Fruit fly (Drosophila melanogaster) whole organism, embryonic: ENCODE results near the gene Ppn.

ENCODE experiments used
- Bteb2 ChIP-seq: fragments of 200-800 bp; sonication (Bioruptor generic); optimal IDR thresholded peaks from 2 replicates; lab custom pipeline; 2016; ENCODE audit warnings: missing biosample characterization, missing genetic modification characterization
- C15 ChIP-seq: fragments of 200-800 bp; sonication (Bioruptor generic); IDR thresholded peaks from 3 replicates; pipeline ENCODE4 v1.3.6; 2022; ENCODE audit warnings: missing biosample characterization, missing genetic modification characterization
- CG11398 ChIP-seq: fragments of 200-800 bp; sonication (Bioruptor generic); optimal IDR thresholded peaks from 2 replicates; lab custom pipeline; 2016; ENCODE audit warnings: missing biosample characterization, missing genetic modification characterization
- CG13296 ChIP-seq: fragments of 200-800 bp; sonication (Bioruptor generic); optimal IDR thresholded peaks from 3 replicates; lab custom pipeline; 2018; ENCODE audit warnings: missing biosample characterization, mild to moderate bottlenecking, missing genetic modification characterization
- CG14441 ChIP-seq: fragments of 200-800 bp; sonication (Bioruptor generic); IDR thresholded peaks from 2 replicates; pipeline ENCODE4 v1.3.6; 2022; ENCODE audit warnings: missing biosample characterization, missing genetic modification characterization
- CG14860 ChIP-seq: fragments of 200-800 bp; sonication (Bioruptor generic); IDR thresholded peaks from 3 replicates; pipeline ENCODE4 v1.3.6; 2022; ENCODE audit warnings: missing biosample characterization, missing genetic modification characterization; ENCODE audit not compliant: partially characterized antibody
- CG14965 ChIP-seq: fragments of 200-800 bp; sonication (Bioruptor generic); optimal IDR thresholded peaks from 2 replicates; lab custom pipeline; 2016; ENCODE audit warnings: missing biosample characterization, missing genetic modification characterization, borderline replicate concordance
- CG18011 ChIP-seq: fragments of 200-800 bp; sonication (Bioruptor generic); optimal IDR thresholded peaks from 2 replicates; lab custom pipeline; 2017; ENCODE audit warnings: missing biosample characterization, missing genetic modification characterization, mild to moderate bottlenecking, moderate library complexity, missing genotype
- CG2712 ChIP-seq: fragments of 200-800 bp; optimal IDR thresholded peaks from 3 replicates; lab custom pipeline; 2019; ENCODE audit warnings: missing biosample characterization, mild to moderate bottlenecking, missing genetic modification characterization, moderate library complexity
- CG2875 ChIP-seq: fragments of 200-800 bp; sonication (Bioruptor generic); optimal IDR thresholded peaks from 2 replicates; lab custom pipeline; 2017; ENCODE audit warnings: missing biosample characterization, mild to moderate bottlenecking, missing genetic modification characterization, missing genetic modification reagents
- CG30020 ChIP-seq: fragments of 200-800 bp; optimal IDR thresholded peaks from 2 replicates; lab custom pipeline; 2019; ENCODE audit warnings: missing biosample characterization, mild to moderate bottlenecking, missing genetic modification characterization, moderate library complexity
- CG7928 ChIP-seq: fragments of 200-800 bp; sonication (Bioruptor generic); optimal IDR thresholded peaks from 2 replicates; lab custom pipeline; 2017; ENCODE audit warnings: missing biosample characterization, mild to moderate bottlenecking, missing genetic modification characterization
- CG7963 ChIP-seq: fragments of 200-800 bp; sonication (Bioruptor generic); IDR thresholded peaks from 3 replicates; pipeline ENCODE4 v1.3.6; 2022; ENCODE audit warnings: missing biosample characterization, missing genetic modification characterization; ENCODE audit not compliant: partially characterized antibody
- CG8944 ChIP-seq: fragments of 200-800 bp; sonication (Bioruptor generic); optimal IDR thresholded peaks from 3 replicates; lab custom pipeline; 2016; ENCODE audit warnings: missing biosample characterization, missing genetic modification characterization
- CHES-1-like ChIP-seq: fragments of 200-800 bp; sonication (Bioruptor generic); optimal IDR thresholded peaks from 2 replicates; lab custom pipeline; 2016; ENCODE audit warnings: missing biosample characterization, missing genetic modification characterization
- Dbx ChIP-seq: fragments of 200-800 bp; sonication (Bioruptor generic); IDR thresholded peaks from 3 replicates; pipeline ENCODE4 v1.3.6; 2022; ENCODE audit warnings: missing biosample characterization, missing genetic modification characterization
- Dek ChIP-seq: fragments of 200-800 bp; sonication (Bioruptor generic); optimal IDR thresholded peaks from 3 replicates; lab custom pipeline; 2019; ENCODE audit warnings: missing biosample characterization, mild to moderate bottlenecking, missing genetic modification characterization, moderate library complexity
- Hmx ChIP-seq: fragments of 200-800 bp; sonication (Bioruptor generic); optimal IDR thresholded peaks from 2 replicates; lab custom pipeline; 2016; ENCODE audit warnings: missing biosample characterization, missing genetic modification characterization
- Hr78 ChIP-seq, 2 experiments: fragments of 200-800 bp in 1 of 2; fragments of >200 bp in 1 of 2; sonication (Bioruptor generic) in 1 of 2; optimal IDR thresholded peaks; 2 replicates each; lab custom pipeline; 2017 to 2019; ENCODE audit warnings: missing biosample characterization in 2 of 2, missing genetic modification characterization in 2 of 2, mild to moderate bottlenecking in 1 of 2, moderate library complexity in 1 of 2
- Hsf ChIP-seq: fragments of 200-800 bp; sonication (Bioruptor generic); optimal IDR thresholded peaks from 3 replicates; lab custom pipeline; 2016; ENCODE audit warnings: missing biosample characterization, missing genetic modification characterization
- Lhr ChIP-seq: fragments of 200-800 bp; sonication (Bioruptor generic); optimal IDR thresholded peaks from 3 replicates; lab custom pipeline; 2017; ENCODE audit warnings: mild to moderate bottlenecking, missing biosample characterization, missing genetic modification reagents, missing genetic modification characterization
- MBD-R2 ChIP-seq: fragments of 200-800 bp; sonication (Bioruptor generic); IDR thresholded peaks from 2 replicates; pipeline ENCODE4 v1.3.6; 2022; ENCODE audit warnings: missing biosample characterization, missing genetic modification characterization
- Max ChIP-seq: fragments of 200-800 bp; sonication (Bioruptor generic); optimal IDR thresholded peaks from 2 replicates; lab custom pipeline; 2016; ENCODE audit warnings: missing biosample characterization, mild to moderate bottlenecking, missing genetic modification characterization
- Mrtf ChIP-seq: fragments of 200-800 bp; sonication (Bioruptor generic); IDR thresholded peaks from 3 replicates; pipeline ENCODE4 v1.3.6; 2022; ENCODE audit warnings: missing biosample characterization, missing genetic modification characterization
- Nf-YB ChIP-seq: fragments of 200-800 bp; sonication (Bioruptor generic); optimal IDR thresholded peaks from 3 replicates; lab custom pipeline; 2019; ENCODE audit warnings: missing biosample characterization, mild to moderate bottlenecking, missing genetic modification characterization, moderate library complexity
- Taf1 ChIP-seq: fragments of 200-800 bp; sonication (Bioruptor generic); IDR thresholded peaks from 2 replicates; pipeline ENCODE4 v1.3.6; 2022; ENCODE audit warnings: missing biosample characterization, missing genetic modification characterization
- Trl ChIP-seq, 3 experiments: fragments of >200 bp in 2 of 3; fragments of 200-800 bp in 1 of 3; sonication (Bioruptor generic) in 1 of 3; optimal IDR thresholded peaks; 2 replicates in 1 of 3; 3 replicates in 2 of 3; lab custom pipeline; 2016 to 2017; ENCODE audit warnings: missing biosample characterization in 1 of 3, missing genetic modification characterization in 1 of 3
- aop ChIP-seq: fragments of 200-800 bp; sonication (Bioruptor generic); IDR thresholded peaks from 2 replicates; pipeline ENCODE4 v1.3.6; 2022; ENCODE audit warnings: missing biosample characterization, missing genetic modification characterization
- ase ChIP-seq: fragments of 200-800 bp; sonication (Bioruptor generic); IDR thresholded peaks from 3 replicates; pipeline ENCODE4 v1.3.6; 2022; ENCODE audit warnings: missing biosample characterization, missing genetic modification characterization
- az2 ChIP-seq: fragments of 200-800 bp; sonication (Bioruptor generic); optimal IDR thresholded peaks from 3 replicates; lab custom pipeline; 2016; ENCODE audit warnings: missing biosample characterization, missing genetic modification characterization
- corto ChIP-seq: fragments of 200-800 bp; sonication (Bioruptor generic); optimal IDR thresholded peaks from 2 replicates; lab custom pipeline; 2016; ENCODE audit warnings: missing biosample characterization, mild to moderate bottlenecking, missing genetic modification characterization, moderate library complexity
- crp ChIP-seq, 2 experiments: fragments of 200-800 bp; sonication (Bioruptor generic); optimal IDR thresholded peaks; 2 replicates in 1 of 2; 3 replicates in 1 of 2; lab custom pipeline; 2017; ENCODE audit warnings: missing biosample characterization in 2 of 2, missing genetic modification characterization in 2 of 2, mild to moderate bottlenecking in 1 of 2, moderate library complexity in 1 of 2
- emc ChIP-seq: fragments of 200-800 bp; sonication (Bioruptor generic); optimal IDR thresholded peaks from 2 replicates; lab custom pipeline; 2016; ENCODE audit warnings: missing biosample characterization, missing genetic modification characterization
- fru ChIP-seq: fragments of >200 bp; optimal IDR thresholded peaks from 2 replicates; lab custom pipeline; 2017
- gce ChIP-seq: fragments of 200-800 bp; sonication (Bioruptor generic); IDR thresholded peaks from 3 replicates; pipeline ENCODE4 v1.3.6; 2022; ENCODE audit warnings: missing biosample characterization, missing genetic modification characterization
- gsb-n ChIP-seq: fragments of 200-800 bp; sonication (Bioruptor generic); optimal IDR thresholded peaks from 3 replicates; lab custom pipeline; 2018; ENCODE audit warnings: missing biosample characterization, mild to moderate bottlenecking, missing genetic modification characterization
- ham ChIP-seq: fragments of 200-800 bp; sonication (Bioruptor generic); IDR thresholded peaks from 2 replicates; pipeline ENCODE4 v1.3.6; 2022; ENCODE audit warnings: missing biosample characterization, missing genetic modification characterization
- her ChIP-seq: fragments of 200-800 bp; sonication (Bioruptor generic); optimal IDR thresholded peaks from 2 replicates; lab custom pipeline; 2016; ENCODE audit warnings: missing biosample characterization, missing genetic modification characterization
- hth ChIP-seq: fragments of >200 bp; optimal IDR thresholded peaks from 2 replicates; lab custom pipeline; 2017; ENCODE audit warnings: inconsistent platforms
- lab ChIP-seq: fragments of 200-800 bp; sonication (Bioruptor generic); optimal IDR thresholded peaks from 3 replicates; lab custom pipeline; 2017; ENCODE audit warnings: missing biosample characterization, missing genetic modification characterization, mild to moderate bottlenecking, moderate library complexity, missing genetic modification reagents
- nmo ChIP-seq: fragments of 200-800 bp; sonication (Bioruptor generic); optimal IDR thresholded peaks from 2 replicates; lab custom pipeline; 2018; ENCODE audit warnings: missing biosample characterization, mild to moderate bottlenecking, missing genetic modification characterization, moderate library complexity
- otp ChIP-seq: fragments of 200-800 bp; sonication (Bioruptor generic); IDR thresholded peaks from 3 replicates; pipeline ENCODE4, ENCODE4 v1.3.6; 2022; ENCODE audit warnings: missing biosample characterization, missing genetic modification characterization
- pb ChIP-seq: fragments of 200-800 bp; sonication (Bioruptor generic); optimal IDR thresholded peaks from 3 replicates; lab custom pipeline; 2016; ENCODE audit warnings: missing biosample characterization, missing genetic modification characterization
- pnt ChIP-seq: fragments of 200-800 bp; sonication (Bioruptor generic); optimal IDR thresholded peaks from 3 replicates; lab custom pipeline; 2016; ENCODE audit warnings: missing biosample characterization, missing genetic modification characterization
- schlank ChIP-seq: fragments of 200-800 bp; sonication (Bioruptor generic); optimal IDR thresholded peaks from 2 replicates; lab custom pipeline; 2018; ENCODE audit warnings: missing biosample characterization, mild to moderate bottlenecking, missing genetic modification characterization
- slbo ChIP-seq: fragments of 200-800 bp; sonication (Bioruptor generic); IDR thresholded peaks from 2 replicates; pipeline ENCODE4 v1.3.6; 2022; ENCODE audit warnings: missing biosample characterization, missing genetic modification characterization
- stwl ChIP-seq: fragments of 200-800 bp; sonication (Bioruptor generic); optimal IDR thresholded peaks from 3 replicates; lab custom pipeline; 2018; ENCODE audit warnings: missing biosample characterization, mild to moderate bottlenecking, missing genetic modification characterization, moderate library complexity
- sug ChIP-seq: fragments of 200-800 bp; optimal IDR thresholded peaks from 2 replicates; lab custom pipeline; 2019; ENCODE audit warnings: missing biosample characterization, mild to moderate bottlenecking, missing genetic modification characterization, moderate library complexity
- toy ChIP-seq: fragments of 200-800 bp; sonication (Bioruptor generic); IDR thresholded peaks from 2 replicates; pipeline ENCODE4 v1.3.6; 2022; ENCODE audit warnings: missing biosample characterization, missing genetic modification characterization
- trh ChIP-seq: fragments of 200-800 bp; sonication (Bioruptor generic); optimal IDR thresholded peaks from 2 replicates; lab custom pipeline; 2016; ENCODE audit warnings: missing biosample characterization, missing genetic modification characterization
- vnd ChIP-seq: fragments of 200-800 bp; sonication (Bioruptor generic); IDR thresholded peaks from 3 replicates; pipeline ENCODE4 v1.3.6; 2022; ENCODE audit warnings: missing biosample characterization, missing genetic modification characterization; ENCODE audit not compliant: partially characterized antibody
- zfh1 ChIP-seq: fragments of 200-800 bp; sonication (Bioruptor generic); IDR thresholded peaks from 3 replicates; pipeline ENCODE4 v1.3.6; 2022; ENCODE audit warnings: missing biosample characterization, missing genetic modification characterization

The Ppn gene

DNA sequence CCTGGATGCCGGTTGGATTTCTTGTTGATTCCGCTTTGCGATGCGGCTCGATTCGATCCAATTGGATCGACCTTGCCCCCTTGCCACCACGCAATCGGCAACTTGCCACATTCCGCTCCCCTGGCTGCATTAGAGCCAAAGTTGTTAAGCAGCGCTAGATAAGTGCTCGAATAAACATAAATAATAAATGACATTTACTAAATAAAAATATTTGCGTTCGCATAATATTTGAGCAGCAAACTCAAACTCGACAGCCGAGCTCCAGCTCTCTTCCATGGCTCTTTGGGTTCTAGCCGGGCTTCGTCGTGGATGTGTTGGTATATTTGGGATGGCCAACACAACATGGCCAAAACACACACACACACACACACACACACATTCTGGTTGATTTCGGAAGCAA is 30.7 kb upstream of the Ppn start (continued):
- TF ChIP-seq Dek (tag; lab: Kevin White, UChicago) (peak; percentile 10), hth (no peak), Bteb2 (no peak), Hr78 (GFP tag; optimal IDR thresholded peaks at IDR 0.05; lab: Kevin White, UChicago) (no peak), ham (GFP tag; lab: Robert Waterston, UW) (no peak), CG7928 (GFP tag; lab: Kevin White, UChicago) (no peak), stwl (no peak), CG14860 (no peak), CG11398 (no peak), CG13296 (GFP tag; lab: Kevin White, UChicago) (peak; percentile 56), gce (GFP tag; lab: Robert Waterston, UW) (no peak), CHES-1-like (GFP tag; lab: Kevin White, UChicago) (no peak), crp (GFP tag; optimal IDR thresholded peaks at IDR 0.05; lab: Kevin White, UChicago) (no peak), aop (GFP tag; lab: Robert Waterston, UW) (no peak), slbo (no peak), sug (tag; lab: Kevin White, UChicago) (no peak), pb (GFP tag; lab: Kevin White, UChicago) (no peak), vnd (no peak), her (GFP tag; lab: Kevin White, UChicago) (no peak), corto (no peak), Lhr (GFP tag; lab: Kevin White, UChicago) (no peak), lab (peak; percentile 75), gsb-n (peak; percentile 52), CG2712 (peak; percentile 25), C15 (GFP tag; lab: Robert Waterston, UW) (no peak), schlank (tag; lab: Kevin White, UChicago) (peak; percentile 46), ase (GFP tag; lab: Robert Waterston, UW) (no peak), trh (GFP tag; lab: Kevin White, UChicago) (no peak), CG30020 (no peak), CG14441 (GFP tag; lab: Robert Waterston, UW) (no peak), fru (no peak), Trl (optimal IDR thresholded peaks at IDR 0.05; lab: Kevin White, UChicago) (no peak), Trl (GFP tag; optimal IDR thresholded peaks at IDR 0.05; lab: Kevin White, UChicago) (no peak), zfh1 (no peak), nmo (GFP tag; lab: Kevin White, UChicago) (no peak), CG8944 (GFP tag; lab: Kevin White, UChicago) (no peak), otp (GFP tag; lab: Robert Waterston, UW) (0 out of 3 replicates have a peak, but pooled peaks have one; percentile 15), Hsf (GFP tag; lab: Kevin White, UChicago) (peak; percentile 13), MBD-R2 (no peak), Taf1 (GFP tag; lab: Robert Waterston, UW) (no peak), Hmx (GFP tag; lab: Kevin White, UChicago) (no peak), Mrtf (GFP tag; lab: Robert Waterston, UW) (no peak), toy (GFP tag; lab: Robert Waterston, UW) (no peak), CG2875 (GFP tag; lab: Kevin White, UChicago) (peak; percentile 21), Nf-YB (GFP tag; lab: Kevin White, UChicago) (no peak), CG7963 (no peak), pnt (GFP tag; lab: Kevin White, UChicago) (no peak), Max (GFP tag; lab: Kevin White, UChicago) (no peak), Dbx (peak; percentile 33; the same call in 1 of the 3 replicates), CG14965 (GFP tag; lab: Kevin White, UChicago) (no peak), CG18011 (GFP tag; lab: Kevin White, UChicago) (no peak), emc (GFP tag; lab: Kevin White, UChicago) (no peak), az2 (GFP tag; lab: Kevin White, UChicago) (no peak)
